Worm (Caenorhabditis elegans): ENCODE measurements around the gene F40F8.1.

- TF ChIP-seq che-1 (tag; optimal IDR thresholded peaks at IDR 0.05): no peak
- no peak for TF ChIP-seq dve-1 (tag; optimal IDR thresholded peaks at IDR 0.05)
- TF ChIP-seq ceh-18 (tag; optimal IDR thresholded peaks at IDR 0.05): no peak
- no peak for TF ChIP-seq pqm-1 (tag; optimal IDR thresholded peaks at IDR 0.05)
- TF ChIP-seq ama-1 (optimal IDR thresholded peaks at IDR 0.05): no peak
- no peak for TF ChIP-seq dmd-4 (tag; optimal IDR thresholded peaks at IDR 0.05; ENCODE audit: borderline replicate concordance)
- no peak for TF ChIP-seq ceh-22 (tag; optimal IDR thresholded peaks at IDR 0.05)
- no peak for TF ChIP-seq nfya-1 (tag; optimal IDR thresholded peaks at IDR 0.05)
- TF ChIP-seq tbx-7 (tag; optimal IDR thresholded peaks at IDR 0.05): no peak
- no peak for TF ChIP-seq K09A11.1 (tag; optimal IDR thresholded peaks at IDR 0.05; ENCODE audit: insufficient read depth)
Observed at ce11 chrII:11163291-11163690, 35.8 kb downstream of the F40F8.1 start.

Data from whole organism, late embryonic.